Worm (Caenorhabditis elegans): ENCODE data around the gene T10B10.4.

ce11 chrX:15164108-15164507, 25.8 kb upstream of the T10B10.4 start, which contains the start of gene T10B10.9:
- TF ChIP-seq attf-5 (GFP tag; optimal IDR thresholded peaks at IDR 0.05) (no peak), Y95B8A.8 (GFP tag; IDR thresholded peaks at IDR 0.05) (no peak), snpc-1.1 (tag; optimal IDR thresholded peaks at IDR 0.05; ENCODE audit: insufficient read depth) (no peak), ama-1 (optimal IDR thresholded peaks at IDR 0.05) (no peak), ama-1 (GFP tag; optimal IDR thresholded peaks at IDR 0.05) (no peak), zfh-2 (GFP tag; conservative IDR thresholded peaks at IDR 0.05) (no peak)

Data from whole organism, young adult.